Worm (Caenorhabditis elegans) whole organism, L2 larva: ENCODE measurements around the gene fbxa-128.

Source experiments
- C34F6.9 ChIP-seq: fragments of 150-350 bp; optimal IDR thresholded peaks from 2 replicates; lab custom pipeline; 2014; ENCODE audit warnings: missing biosample characterization, missing genetic modification characterization
- F13H6.1 ChIP-seq: sonication (generic microtip); optimal IDR thresholded peaks from 2 replicates; lab custom pipeline; 2016; ENCODE audit warnings: missing genetic modification characterization, missing compliant biosample characterization
- R02D3.7 ChIP-seq: fragments of 150-350 bp; optimal IDR thresholded peaks from 2 replicates; lab custom pipeline; 2014; ENCODE audit warnings: missing biosample characterization, missing genetic modification characterization
- Y55F3AM.14 ChIP-seq: fragments of 200-800 bp; sonication (Bioruptor generic); optimal IDR thresholded peaks from 2 replicates; lab custom pipeline; 2018; ENCODE audit warnings: mild to moderate bottlenecking, missing genetic modification characterization, missing compliant biosample characterization
- ZK546.5 ChIP-seq: sonication (generic microtip); optimal IDR thresholded peaks from 2 replicates; lab custom pipeline; 2017; ENCODE audit warnings: missing biosample characterization, missing genetic modification characterization
- alr-1 ChIP-seq: fragments of 150-350 bp; optimal IDR thresholded peaks from 2 replicates; lab custom pipeline; 2014; ENCODE audit warnings: missing biosample characterization, missing genetic modification characterization
- aly-2 ChIP-seq: fragments of 150-350 bp; optimal IDR thresholded peaks from 2 replicates; lab custom pipeline; 2014; ENCODE audit warnings: missing biosample characterization, missing genetic modification characterization
- ama-1 ChIP-seq: fragments of 150-350 bp; optimal IDR thresholded peaks from 2 replicates; lab custom pipeline; 2018; ENCODE audit warnings: inconsistent platforms
- blmp-1 ChIP-seq: sonication (generic microtip); optimal IDR thresholded peaks from 2 replicates; lab custom pipeline; 2017; ENCODE audit warnings: missing genetic modification characterization, mild to moderate bottlenecking, missing compliant biosample characterization, antibody characterized with exemption, moderate library complexity; ENCODE audit not compliant: insufficient read depth
- ceh-16 ChIP-seq: fragments of 150-350 bp; optimal IDR thresholded peaks from 2 replicates; lab custom pipeline; 2014; ENCODE audit warnings: missing biosample characterization, missing genetic modification characterization
- ceh-82 ChIP-seq: fragments of 150-350 bp; optimal IDR thresholded peaks from 2 replicates; lab custom pipeline; 2014; ENCODE audit warnings: missing biosample characterization, missing genetic modification characterization
- crh-2 ChIP-seq: sonication (generic microtip); optimal IDR thresholded peaks from 2 replicates; lab custom pipeline; 2017; ENCODE audit warnings: missing biosample characterization, missing genetic modification characterization
- dmd-4 ChIP-seq: sonication (generic microtip); optimal IDR thresholded peaks from 2 replicates; lab custom pipeline; 2017; ENCODE audit warnings: missing biosample characterization, missing genetic modification characterization
- egl-27 ChIP-seq: sonication (generic microtip); optimal IDR thresholded peaks from 3 replicates; lab custom pipeline; 2017; ENCODE audit warnings: missing biosample characterization, missing genetic modification reagents, missing genetic modification characterization
- elt-1 ChIP-seq: fragments of 150-350 bp; optimal IDR thresholded peaks from 2 replicates; lab custom pipeline; 2014; ENCODE audit warnings: missing biosample characterization, missing genetic modification characterization
- elt-3 ChIP-seq: sonication (generic microtip); optimal IDR thresholded peaks from 2 replicates; lab custom pipeline; 2017; ENCODE audit warnings: missing biosample characterization, missing genetic modification characterization
- fos-1 ChIP-seq: fragments of 150-350 bp; optimal IDR thresholded peaks from 2 replicates; lab custom pipeline; 2014; ENCODE audit warnings: missing biosample characterization, missing genetic modification characterization
- gmeb-1 ChIP-seq: fragments of 150-350 bp; optimal IDR thresholded peaks from 2 replicates; lab custom pipeline; 2014; ENCODE audit warnings: missing biosample characterization, missing genetic modification characterization
- lin-11 ChIP-seq: fragments of 150-350 bp; sonication (generic microtip); optimal IDR thresholded peaks from 2 replicates; lab custom pipeline; 2014; ENCODE audit warnings: missing biosample characterization, missing genetic modification characterization, inconsistent platforms, mixed read lengths
- lin-13 ChIP-seq: fragments of 150-350 bp; optimal IDR thresholded peaks from 2 replicates; lab custom pipeline; 2014; ENCODE audit warnings: missing biosample characterization, missing genetic modification reagents, missing genetic modification characterization
- lin-39 ChIP-seq: fragments of 150-350 bp; optimal IDR thresholded peaks from 2 replicates; lab custom pipeline; 2014; ENCODE audit warnings: missing biosample characterization, missing genetic modification reagents, missing genetic modification characterization
- lsy-2 ChIP-seq, 2 experiments: fragments of 150-350 bp in 1 of 2; sonication (generic microtip) in 1 of 2; optimal IDR thresholded peaks; 2 replicates each; lab custom pipeline; 2014 to 2017; ENCODE audit warnings: missing biosample characterization in 2 of 2, missing genetic modification characterization in 2 of 2
- mab-5 ChIP-seq: fragments of 150-350 bp; optimal IDR thresholded peaks from 2 replicates; lab custom pipeline; 2014; ENCODE audit warnings: missing biosample characterization, missing genetic modification characterization
- mbf-1 ChIP-seq: sonication (generic microtip); optimal IDR thresholded peaks from 2 replicates; lab custom pipeline; 2017; ENCODE audit warnings: missing biosample characterization, missing genetic modification characterization
- mdl-1 ChIP-seq, 2 experiments: fragments of 150-350 bp in 1 of 2; sonication (generic microtip) in 1 of 2; optimal IDR thresholded peaks; 2 replicates each; lab custom pipeline; 2017; ENCODE audit warnings: missing biosample characterization in 2 of 2, missing genetic modification characterization in 2 of 2
- nhr-10 ChIP-seq: sonication (generic microtip); optimal IDR thresholded peaks from 2 replicates; lab custom pipeline; 2017; ENCODE audit warnings: missing biosample characterization, missing genetic modification characterization
- nhr-11 ChIP-seq: fragments of 150-350 bp; optimal IDR thresholded peaks from 2 replicates; lab custom pipeline; 2014; ENCODE audit warnings: missing biosample characterization, missing genetic modification characterization
- nhr-12 ChIP-seq: fragments of 150-350 bp; optimal IDR thresholded peaks from 2 replicates; lab custom pipeline; 2014; ENCODE audit warnings: missing biosample characterization, missing genetic modification characterization
- nhr-129 ChIP-seq: fragments of 150-350 bp; optimal IDR thresholded peaks from 2 replicates; lab custom pipeline; 2014; ENCODE audit warnings: missing biosample characterization, missing genetic modification characterization
- nhr-21 ChIP-seq: fragments of 150-350 bp; optimal IDR thresholded peaks from 2 replicates; lab custom pipeline; 2014; ENCODE audit warnings: missing biosample characterization, missing genetic modification characterization
- nhr-23 ChIP-seq: fragments of 150-350 bp; optimal IDR thresholded peaks from 2 replicates; lab custom pipeline; 2014; ENCODE audit warnings: missing biosample characterization, missing genetic modification reagents, missing genetic modification characterization
- nhr-237 ChIP-seq: fragments of 150-350 bp; optimal IDR thresholded peaks from 2 replicates; lab custom pipeline; 2014; ENCODE audit warnings: missing biosample characterization, missing genetic modification characterization
- nhr-25 ChIP-seq: fragments of 150-350 bp; sonication (generic microtip); optimal IDR thresholded peaks from 3 replicates; lab custom pipeline; 2014; ENCODE audit warnings: missing biosample characterization, missing genetic modification characterization
- nhr-6 ChIP-seq: fragments of 150-350 bp; optimal IDR thresholded peaks from 2 replicates; lab custom pipeline; 2014; ENCODE audit warnings: missing biosample characterization, missing genetic modification characterization
- nhr-77 ChIP-seq: fragments of 150-350 bp; optimal IDR thresholded peaks from 2 replicates; lab custom pipeline; 2014; ENCODE audit warnings: missing biosample characterization, missing genetic modification characterization
- peb-1 ChIP-seq: fragments of 150-350 bp; optimal IDR thresholded peaks from 2 replicates; lab custom pipeline; 2014; ENCODE audit warnings: missing biosample characterization, missing genetic modification characterization
- sem-4 ChIP-seq: fragments of 150-350 bp; optimal IDR thresholded peaks from 2 replicates; lab custom pipeline; 2014; ENCODE audit warnings: missing biosample characterization, missing genetic modification reagents, missing genetic modification characterization
- skn-1 ChIP-seq: sonication (generic microtip); optimal IDR thresholded peaks from 2 replicates; lab custom pipeline; 2017; ENCODE audit warnings: missing biosample characterization, missing genetic modification characterization
- sma-3 ChIP-seq: sonication (generic microtip); optimal IDR thresholded peaks from 2 replicates; lab custom pipeline; 2016; ENCODE audit warnings: missing genetic modification reagents, missing genetic modification characterization, missing compliant biosample characterization
- sma-9 ChIP-seq, 2 experiments: fragments of 150-350 bp in 1 of 2; sonication (generic microtip) in 1 of 2; optimal IDR thresholded peaks; 2 replicates each; lab custom pipeline; 2014 to 2016; ENCODE audit warnings: missing genetic modification characterization in 2 of 2, mild to moderate bottlenecking in 1 of 2, missing biosample characterization in 1 of 2, missing compliant biosample characterization in 1 of 2, missing genetic modification reagents in 1 of 2, moderate library complexity in 1 of 2
- snpc-4 ChIP-seq: fragments of 150-350 bp; optimal IDR thresholded peaks from 2 replicates; lab custom pipeline; 2014; ENCODE audit warnings: missing biosample characterization, missing genetic modification characterization
- unc-39 ChIP-seq: fragments of 150-350 bp; optimal IDR thresholded peaks from 2 replicates; lab custom pipeline; 2014; ENCODE audit warnings: missing biosample characterization, missing genetic modification characterization
- unc-55 ChIP-seq: fragments of 150-350 bp; sonication (generic microtip); optimal IDR thresholded peaks from 3 replicates; lab custom pipeline; 2014; ENCODE audit warnings: missing biosample characterization, missing genetic modification reagents, missing genetic modification characterization
- unc-62 ChIP-seq: fragments of 150-350 bp; optimal IDR thresholded peaks from 2 replicates; lab custom pipeline; 2014; ENCODE audit warnings: missing biosample characterization, missing genetic modification reagents, missing genetic modification characterization
- zag-1 ChIP-seq: fragments of 150-350 bp; optimal IDR thresholded peaks from 2 replicates; lab custom pipeline; 2014; ENCODE audit warnings: missing biosample characterization, missing genetic modification characterization
- ztf-1 ChIP-seq: fragments of 200-800 bp; sonication (Bioruptor generic); conservative IDR thresholded peaks from 2 replicates; pipeline ENCODE4 v1.3.6; 2022; ENCODE audit warnings: missing genetic modification characterization, missing compliant biosample characterization
- ztf-11 ChIP-seq: sonication (generic microtip); optimal IDR thresholded peaks from 2 replicates; lab custom pipeline; 2017; ENCODE audit warnings: missing biosample characterization, missing genetic modification characterization
- ztf-4 ChIP-seq: fragments of 150-350 bp; optimal IDR thresholded peaks from 2 replicates; lab custom pipeline; 2014; ENCODE audit warnings: missing biosample characterization, missing genetic modification characterization

Gene fbxa-128

DNA sequence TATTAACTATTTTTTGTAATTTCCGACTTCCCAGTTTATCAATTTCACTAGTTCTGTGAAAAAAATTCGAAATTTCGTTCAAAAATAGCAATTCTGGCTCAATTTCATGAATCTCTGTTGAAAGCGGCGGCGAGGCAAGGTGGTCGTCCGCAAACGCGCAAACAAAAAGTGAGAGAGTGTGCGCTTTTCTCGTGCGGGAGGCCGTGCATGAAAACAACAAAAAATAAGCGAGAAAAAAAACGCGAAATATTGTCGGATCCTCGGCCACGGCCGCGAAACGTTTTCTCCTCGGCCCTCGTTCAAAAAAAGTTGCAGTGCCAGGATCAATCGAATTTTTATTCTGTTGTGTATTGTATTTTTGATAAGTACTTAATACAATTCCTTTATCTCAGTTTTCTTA, 26.2 kb downstream of the fbxa-128 start:
- TF ChIP-seq mab-5 (tag; lab: Kevin White, UChicago) (no peak), ama-1 (no peak), dmd-4 (no peak), C34F6.9 (tag; lab: Kevin White, UChicago) (peak; percentile 9), F13H6.1 (tag; lab: Kevin White, UChicago) (peak; percentile 32), sma-9 (GFP tag; optimal IDR thresholded peaks at IDR 0.05; lab: Kevin White, UChicago) (no peak), sma-9 (tag; optimal IDR thresholded peaks at IDR 0.05; lab: Kevin White, UChicago) (no peak), R02D3.7 (no peak), elt-3 (no peak), nhr-11 (no peak), zag-1 (tag; lab: Kevin White, UChicago) (no peak), ZK546.5 (tag; lab: Kevin White, UChicago) (no peak), lin-39 (tag; lab: Kevin White, UChicago) (no peak), aly-2 (no peak), snpc-4 (tag; lab: Kevin White, UChicago) (no peak), nhr-12 (tag; lab: Kevin White, UChicago) (no peak), ztf-4 (tag; lab: Kevin White, UChicago) (no peak), nhr-10 (tag; lab: Kevin White, UChicago) (no peak), mbf-1 (tag; lab: Kevin White, UChicago) (no peak), nhr-6 (no peak), elt-1 (no peak), egl-27 (no peak), ceh-16 (no peak), ztf-1 (GFP tag; lab: Robert Waterston, UW) (no peak), sma-3 (peak; percentile 37), crh-2 (tag; lab: Kevin White, UChicago) (no peak), lsy-2 (tag; optimal IDR thresholded peaks at IDR 0.05; lab: Kevin White, UChicago) (peak in 1 of 2 experiments; percentile 30), fos-1 (tag; lab: Kevin White, UChicago) (peak; percentile 17), lin-13 (no peak), nhr-77 (tag; lab: Kevin White, UChicago) (no peak), nhr-237 (tag; lab: Kevin White, UChicago) (no peak), ceh-82 (no peak), mdl-1 (tag; optimal IDR thresholded peaks at IDR 0.05; lab: Kevin White, UChicago) (no peak), skn-1 (tag; lab: Kevin White, UChicago) (no peak), nhr-25 (no peak), gmeb-1 (tag; lab: Kevin White, UChicago) (peak; percentile 50), nhr-129 (peak; percentile 3), unc-39 (no peak), unc-55 (peak; percentile 43), nhr-21 (tag; lab: Kevin White, UChicago) (no peak), Y55F3AM.14 (no peak), lin-11 (tag; lab: Kevin White, UChicago) (no peak), nhr-23 (no peak), sem-4 (tag; lab: Kevin White, UChicago) (no peak), ztf-11 (tag; lab: Kevin White, UChicago) (no peak), blmp-1 (tag; lab: Kevin White, UChicago) (no peak), alr-1 (tag; lab: Kevin White, UChicago) (no peak), peb-1 (no peak), unc-62 (GFP tag; lab: Kevin White, UChicago) (no peak)
- TF ChIP-seq, all 48 proteins: peak for 8

DNA sequence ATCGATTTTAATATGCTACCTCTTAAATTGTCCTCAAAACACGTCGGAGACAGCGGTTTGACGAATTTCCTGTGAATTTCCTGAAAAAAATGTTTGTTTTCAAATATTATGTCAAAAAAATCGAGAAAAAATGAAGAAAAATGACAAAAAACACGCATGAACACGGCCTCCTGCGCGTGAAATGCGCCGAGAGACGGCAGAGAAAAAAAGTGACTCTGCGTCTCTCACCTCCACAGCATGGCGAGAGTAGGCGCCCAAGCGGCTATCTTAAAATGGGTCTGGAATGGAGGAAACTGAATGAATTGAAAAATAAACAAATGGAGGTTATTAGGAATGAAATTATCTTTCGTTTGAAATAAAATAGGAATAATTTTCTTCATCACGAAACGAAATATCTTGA, 28.2 kb downstream of the fbxa-128 start:
- TF ChIP-seq lin-39 (tag; lab: Kevin White, UChicago) = no peak
- TF ChIP-seq snpc-4 (tag; lab: Kevin White, UChicago) = no peak
- TF ChIP-seq fos-1 (tag; lab: Kevin White, UChicago) = no peak
- peak in 1 of 2 experiments; percentile 18 for TF ChIP-seq mdl-1 (tag; optimal IDR thresholded peaks at IDR 0.05; lab: Kevin White, UChicago)
- no peak for TF ChIP-seq mbf-1 (tag; lab: Kevin White, UChicago)
- peak; percentile 53 for TF ChIP-seq F13H6.1 (tag; lab: Kevin White, UChicago)
- TF ChIP-seq egl-27 = peak; percentile 64
- peak; percentile 61 for TF ChIP-seq nhr-25
- TF ChIP-seq gmeb-1 (tag; lab: Kevin White, UChicago) = peak; percentile 83
- no peak for TF ChIP-seq elt-1
- TF ChIP-seq R02D3.7 = no peak
- no peak for TF ChIP-seq elt-3
- TF ChIP-seq lin-13 = peak; percentile 75
- peak; percentile 14 for TF ChIP-seq crh-2 (tag; lab: Kevin White, UChicago)
- TF ChIP-seq dmd-4 = no peak
- TF ChIP-seq ztf-1 (GFP tag; lab: Robert Waterston, UW) = no peak
- TF ChIP-seq lsy-2 (tag; optimal IDR thresholded peaks at IDR 0.05; lab: Kevin White, UChicago) = peak; percentile 77 to 82
- no peak for TF ChIP-seq nhr-77 (tag; lab: Kevin White, UChicago)
- peak; percentile 8 for TF ChIP-seq lin-11 (tag; lab: Kevin White, UChicago)
- TF ChIP-seq unc-55 = peak; percentile 69
- no peak for TF ChIP-seq nhr-10 (tag; lab: Kevin White, UChicago)
- TF ChIP-seq skn-1 (tag; lab: Kevin White, UChicago) = no peak
- TF ChIP-seq sma-3 = peak; percentile 82
- TF ChIP-seq mab-5 (tag; lab: Kevin White, UChicago) = peak; percentile 11
- no peak for TF ChIP-seq aly-2
- no peak for TF ChIP-seq ceh-16
- TF ChIP-seq nhr-129 = peak; percentile 22
- peak; percentile 19 for TF ChIP-seq nhr-21 (tag; lab: Kevin White, UChicago)
- peak; percentile 20 for TF ChIP-seq C34F6.9 (tag; lab: Kevin White, UChicago)
- TF ChIP-seq ceh-82 = no peak
- TF ChIP-seq unc-39 = no peak
- no peak for TF ChIP-seq unc-62 (GFP tag; lab: Kevin White, UChicago)
- TF ChIP-seq ztf-11 (tag; lab: Kevin White, UChicago) = no peak
- TF ChIP-seq alr-1 (tag; lab: Kevin White, UChicago) = no peak
